Worm (Caenorhabditis elegans) whole organism, young adult: ENCODE measurements around the gene srr-10.

Experiments used
- F33H1.4 ChIP-seq: fragments of 200-800 bp; sonication (Bioruptor generic); IDR thresholded peaks from 2 replicates; pipeline ENCODE4 v1.3.6; 2022; ENCODE audit warnings: missing genetic modification reagents, missing genetic modification characterization, missing compliant biosample characterization
- ama-1 ChIP-seq, 3 experiments: fragments of 150-350 bp in 1 of 3; sonication (generic microtip) in 2 of 3; optimal IDR thresholded peaks; 2 replicates each; lab custom pipeline; 2014 to 2018; ENCODE audit warnings: missing biosample characterization in 2 of 3, missing genetic modification characterization in 2 of 3, missing genetic modification reagents in 2 of 3
- aptf-3 ChIP-seq: fragments of 200-800 bp; sonication (Bioruptor generic); IDR thresholded peaks from 2 replicates; pipeline ENCODE4 v1.3.6; 2022; ENCODE audit warnings: missing genetic modification characterization, missing compliant biosample characterization
- bed-1 ChIP-seq: fragments of 200-800 bp; sonication (Bioruptor generic); IDR thresholded peaks from 2 replicates; pipeline ENCODE4 v1.3.6; 2022; ENCODE audit warnings: missing genetic modification reagents, missing genetic modification characterization, missing compliant biosample characterization
- ceh-91 ChIP-seq: fragments of 200-800 bp; sonication (Bioruptor generic); IDR thresholded peaks from 2 replicates; pipeline ENCODE4 v1.3.6; 2022; ENCODE audit warnings: missing genetic modification reagents, missing genetic modification characterization, missing compliant biosample characterization
- chd-7 ChIP-seq: sonication (generic microtip); optimal IDR thresholded peaks from 2 replicates; lab custom pipeline; 2016; ENCODE audit warnings: mild to moderate bottlenecking, missing genetic modification characterization, moderate library complexity, missing compliant biosample characterization
- dpl-1 ChIP-seq: fragments of 150-350 bp; optimal IDR thresholded peaks from 2 replicates; lab custom pipeline; 2014; ENCODE audit warnings: missing biosample characterization, missing genetic modification reagents, missing genetic modification characterization
- snpc-4 ChIP-seq, 5 experiments: fragments of 150-350 bp in 1 of 5; sonication (generic microtip) in 4 of 5; optimal IDR thresholded peaks; 2 replicates each; lab custom pipeline; 2014 to 2018; ENCODE audit warnings: missing genetic modification characterization in 5 of 5, missing biosample characterization in 3 of 5, antibody characterized with exemption in 2 of 5, mild to moderate bottlenecking in 2 of 5, missing compliant biosample characterization in 2 of 5, missing genotype in 2 of 5, moderate library complexity in 2 of 5, missing genetic modification reagents in 1 of 5
- xnd-1 ChIP-seq: sonication (generic microtip); optimal IDR thresholded peaks from 2 replicates; lab custom pipeline; 2016; ENCODE audit warnings: missing genotype, missing genetic modification reagents, missing genetic modification characterization, missing compliant biosample characterization

DNA sequence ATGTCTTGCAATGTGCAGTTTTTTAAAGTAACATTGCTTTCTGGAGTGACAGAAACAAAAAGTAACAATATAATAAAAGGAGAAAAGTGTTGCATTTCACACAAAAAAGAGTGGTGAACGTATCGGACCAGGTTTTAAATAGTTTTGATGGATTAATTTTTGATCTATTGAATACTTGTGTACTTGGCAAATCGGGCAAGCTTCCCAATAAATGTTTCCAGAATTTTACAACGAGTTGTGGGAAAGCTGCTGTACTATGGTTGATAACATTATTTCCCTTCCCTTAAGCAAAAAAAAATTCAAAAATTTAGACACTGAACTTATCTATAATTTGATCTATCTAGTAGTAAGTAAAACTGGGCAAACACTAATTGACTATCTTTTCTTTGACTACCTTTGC lies 42.0 kb upstream of the srr-10 start, which contains the start of gene C12D5.10:
- no peak for TF ChIP-seq snpc-4 (GFP tag; optimal IDR thresholded peaks at IDR 0.05; lab: Kevin White, UChicago)
- TF ChIP-seq snpc-4 (tag; optimal IDR thresholded peaks at IDR 0.05; lab: Kevin White, UChicago) = no peak
- no peak for TF ChIP-seq bed-1
- no peak for TF ChIP-seq xnd-1 (tag; lab: Kevin White, UChicago)
- no peak for TF ChIP-seq aptf-3
- TF ChIP-seq ceh-91 (GFP tag; lab: Robert Waterston, UW) = no peak
- no peak for TF ChIP-seq chd-7 (tag; lab: Kevin White, UChicago)
- TF ChIP-seq dpl-1 = no peak
- TF ChIP-seq F33H1.4 (GFP tag; lab: Robert Waterston, UW) = no peak
- TF ChIP-seq ama-1 (optimal IDR thresholded peaks at IDR 0.05; lab: Kevin White, UChicago) = no peak
- TF ChIP-seq ama-1 (GFP tag; optimal IDR thresholded peaks at IDR 0.05; lab: Kevin White, UChicago) = no peak
